2 worm cellular contexts compared by ENCODE assay signal in the genomic region with DNA sequence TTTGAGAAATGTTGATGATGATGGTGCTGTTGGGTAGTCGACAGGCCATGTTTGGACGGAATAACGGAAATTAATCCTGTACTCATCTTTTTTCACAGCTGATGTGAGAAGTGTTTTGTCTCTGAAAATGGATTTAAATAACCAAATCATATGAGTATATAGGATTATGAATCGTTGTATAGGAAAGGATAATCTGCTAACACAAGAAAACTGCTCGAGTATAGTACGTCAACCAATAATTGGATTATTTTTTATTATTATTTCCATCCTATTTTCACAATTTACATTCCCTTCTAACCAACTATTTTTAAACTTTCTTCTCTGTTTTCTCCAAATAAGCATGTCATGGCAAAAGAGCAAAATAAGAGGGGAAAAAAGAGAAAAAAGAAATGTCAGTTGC.
TF ChIP-seq lines count a peak whose summit lies in the region.

No protein-coding gene starts in this region.

TF ChIP-seq in whole organism, L1 larva, 84 proteins besides CTCF, POLR2A, EP300 and RAD21:
- TF ChIP-seq dsc-1 (tag; optimal IDR thresholded peaks at IDR 0.05; lab: Kevin White, UChicago) (peak; percentile 92), elt-3 (tag; optimal IDR thresholded peaks at IDR 0.05; lab: Kevin White, UChicago) (no peak), nhr-85 (tag; lab: Kevin White, UChicago) (peak; percentile 45), nhr-71 (tag; optimal IDR thresholded peaks at IDR 0.05; lab: Kevin White, UChicago) (peak; percentile 4), egl-13 (tag; optimal IDR thresholded peaks at IDR 0.05; lab: Kevin White, UChicago) (peak; percentile 10)

TF ChIP-seq in whole organism, mixed stage, embryonic, 35 proteins besides CTCF, POLR2A, EP300 and RAD21:
- TF ChIP-seq mab-5 (tag; optimal IDR thresholded peaks at IDR 0.05; lab: Kevin White, UChicago) (no peak), pha-4 (tag; optimal IDR thresholded peaks at IDR 0.05; lab: Kevin White, UChicago) (no peak), ces-1 (GFP tag; optimal IDR thresholded peaks at IDR 0.05; lab: Kevin White, UChicago) (peak; percentile 46)
